Worm (Caenorhabditis elegans): ENCODE results near the gene nspd-4.

ce11 chrII:4827734-4828609 lies 14.4 kb upstream of the nspd-4 start, which contains the start of the genes fbxb-88 and tbck-1:
- TF ChIP-seq cebp-2 (GFP tag; IDR thresholded peaks at IDR 0.05) (no peak), cebp-1 (GFP tag; IDR thresholded peaks at IDR 0.05) (no peak), cebp-1 (tag; optimal IDR thresholded peaks at IDR 0.05) (no peak), dpff-1 (tag; optimal IDR thresholded peaks at IDR 0.05) (no peak), ztf-3 (GFP tag; optimal IDR thresholded peaks at IDR 0.05) (no peak), atf-7 (tag; optimal IDR thresholded peaks at IDR 0.05) (no peak), pha-4 (tag; optimal IDR thresholded peaks at IDR 0.05) (no peak), Y79H2A.3 (GFP tag; conservative IDR thresholded peaks at IDR 0.05) (no peak)
